Worm (Caenorhabditis elegans) whole organism, L4 larva: ENCODE results near the gene obr-3.

Experiments
- D1046.2 ChIP-seq: fragments of 200-800 bp; sonication (Bioruptor generic); IDR thresholded peaks from 2 replicates; pipeline ENCODE4 v1.3.6; 2022; ENCODE audit warnings: missing genetic modification characterization, missing compliant biosample characterization
- F10B5.3 ChIP-seq: sonication (generic microtip); optimal IDR thresholded peaks from 2 replicates; lab custom pipeline; 2016; ENCODE audit warnings: mild to moderate bottlenecking, missing genetic modification characterization, missing compliant biosample characterization
- F26F4.8 ChIP-seq: fragments of 200-800 bp; sonication (Bioruptor generic); conservative IDR thresholded peaks from 2 replicates; pipeline ENCODE4 v1.3.6; 2022; ENCODE audit warnings: missing genetic modification characterization, missing compliant biosample characterization
- T20F7.1 ChIP-seq: fragments of 200-800 bp; sonication (Bioruptor generic); optimal IDR thresholded peaks from 2 replicates; lab custom pipeline; 2018; ENCODE audit warnings: mild to moderate bottlenecking, missing genetic modification characterization, missing compliant biosample characterization
- Y75B8A.6 ChIP-seq: fragments of 200-800 bp; sonication (Bioruptor generic); IDR thresholded peaks from 2 replicates; pipeline ENCODE4 v1.3.6; 2022; ENCODE audit warnings: missing genetic modification reagents, missing genetic modification characterization, missing compliant biosample characterization
- aha-1 ChIP-seq: fragments of 150-350 bp; peaks from one replicate; lab custom pipeline; 2014; ENCODE audit warnings: missing biosample characterization, missing genetic modification characterization
- arid-1 ChIP-seq: fragments of 200-800 bp; sonication (Bioruptor generic); conservative IDR thresholded peaks from 2 replicates; pipeline ENCODE4 v1.3.6; 2022; ENCODE audit warnings: missing genetic modification reagents, missing genetic modification characterization, missing compliant biosample characterization
- attf-4 ChIP-seq: sonication (generic microtip); optimal IDR thresholded peaks from 3 replicates; lab custom pipeline; 2017; ENCODE audit warnings: missing biosample characterization, missing genetic modification characterization
- ceh-62 ChIP-seq: sonication (generic microtip); optimal IDR thresholded peaks from 2 replicates; lab custom pipeline; 2017; ENCODE audit warnings: missing biosample characterization, missing genetic modification characterization
- cey-2 ChIP-seq: sonication (generic microtip); optimal IDR thresholded peaks from 3 replicates; lab custom pipeline; 2017; ENCODE audit warnings: missing genetic modification characterization, mild to moderate bottlenecking, missing compliant biosample characterization, antibody characterized with exemption, borderline replicate concordance; ENCODE audit not compliant: insufficient read depth
- daf-12 ChIP-seq: fragments of 150-350 bp; optimal IDR thresholded peaks from 2 replicates; lab custom pipeline; 2014; ENCODE audit warnings: missing biosample characterization, missing genetic modification reagents, missing genetic modification characterization
- daf-19 ChIP-seq: fragments of 200-800 bp; sonication (Bioruptor generic); conservative IDR thresholded peaks from 2 replicates; pipeline ENCODE4 v1.3.6; 2022; ENCODE audit warnings: missing genetic modification characterization, missing compliant biosample characterization
- dpl-1 ChIP-seq: fragments of 150-350 bp; optimal IDR thresholded peaks from 2 replicates; lab custom pipeline; 2014; ENCODE audit warnings: missing biosample characterization, missing genetic modification reagents, missing genetic modification characterization
- duxl-1 ChIP-seq: sonication (generic microtip); optimal IDR thresholded peaks from 2 replicates; lab custom pipeline; 2016; ENCODE audit warnings: mild to moderate bottlenecking, missing genetic modification characterization, moderate library complexity, missing compliant biosample characterization; ENCODE audit not compliant: poor library complexity
- dve-1 ChIP-seq: sonication (generic microtip); optimal IDR thresholded peaks from 2 replicates; lab custom pipeline; 2017; ENCODE audit warnings: antibody characterized with exemption, mild to moderate bottlenecking, missing genetic modification characterization, missing compliant biosample characterization; ENCODE audit not compliant: insufficient read depth
- egl-43 ChIP-seq: fragments of 200-800 bp; sonication (Bioruptor generic); IDR thresholded peaks from 2 replicates; pipeline ENCODE4 v1.3.6; 2022; ENCODE audit warnings: missing genetic modification reagents, missing genetic modification characterization, missing compliant biosample characterization
- fkh-10 ChIP-seq: fragments of 150-350 bp; optimal IDR thresholded peaks from 2 replicates; lab custom pipeline; 2014; ENCODE audit warnings: missing biosample characterization, missing genetic modification reagents, missing genetic modification characterization
- fos-1 ChIP-seq: fragments of 150-350 bp; optimal IDR thresholded peaks from 2 replicates; lab custom pipeline; 2014; ENCODE audit warnings: missing biosample characterization, missing genetic modification characterization
- hif-1 ChIP-seq, 2 experiments: sonication (generic microtip); optimal IDR thresholded peaks; 2 replicates each; lab custom pipeline; 2016 to 2017; ENCODE audit warnings: missing compliant biosample characterization in 2 of 2, missing genetic modification characterization in 2 of 2, missing genetic modification reagents in 2 of 2, missing genotype in 2 of 2, mild to moderate bottlenecking in 1 of 2
- jun-1 ChIP-seq: fragments of 150-350 bp; optimal IDR thresholded peaks from 2 replicates; lab custom pipeline; 2014; ENCODE audit warnings: missing biosample characterization, missing genetic modification reagents, missing genetic modification characterization
- lin-15B ChIP-seq: fragments of 150-350 bp; sonication (generic microtip); optimal IDR thresholded peaks from 3 replicates; lab custom pipeline; 2014; ENCODE audit warnings: missing biosample characterization, missing genetic modification characterization
- lin-29 ChIP-seq: fragments of 200-800 bp; sonication (Bioruptor generic); IDR thresholded peaks from 2 replicates; pipeline ENCODE4 v1.3.6; 2022; ENCODE audit warnings: missing genetic modification reagents, missing genetic modification characterization, missing compliant biosample characterization
- lin-38 ChIP-seq: fragments of 200-800 bp; sonication (Bioruptor generic); IDR thresholded peaks from 2 replicates; pipeline ENCODE4 v1.3.6; 2022; ENCODE audit warnings: missing genetic modification reagents, missing genetic modification characterization, missing compliant biosample characterization
- lsy-2 ChIP-seq, 2 experiments: fragments of 150-350 bp in 1 of 2; sonication (generic microtip) in 1 of 2; optimal IDR thresholded peaks; 2 replicates each; lab custom pipeline; 2014 to 2017; ENCODE audit warnings: missing biosample characterization in 2 of 2, missing genetic modification characterization in 2 of 2
- madf-9 ChIP-seq: fragments of 200-800 bp; sonication (Bioruptor generic); conservative IDR thresholded peaks from 2 replicates; pipeline ENCODE4 v1.3.6; 2022; ENCODE audit warnings: missing genetic modification reagents, missing genetic modification characterization, missing compliant biosample characterization
- mes-2 ChIP-seq: sonication (generic microtip); optimal IDR thresholded peaks from 2 replicates; lab custom pipeline; 2016; ENCODE audit warnings: missing genotype, mild to moderate bottlenecking, missing genetic modification characterization, missing compliant biosample characterization; ENCODE audit not compliant: poor library complexity, severe bottlenecking
- nhr-102 ChIP-seq: sonication (generic microtip); optimal IDR thresholded peaks from 2 replicates; lab custom pipeline; 2016; ENCODE audit warnings: mild to moderate bottlenecking, missing genetic modification characterization, moderate library complexity, missing compliant biosample characterization
- nhr-11 ChIP-seq: fragments of 150-350 bp; optimal IDR thresholded peaks from 2 replicates; lab custom pipeline; 2014; ENCODE audit warnings: missing biosample characterization, missing genetic modification characterization
- nhr-237 ChIP-seq: sonication (generic microtip); optimal IDR thresholded peaks from 2 replicates; lab custom pipeline; 2017; ENCODE audit warnings: missing biosample characterization, missing genetic modification characterization
- nhr-25 ChIP-seq: sonication (generic microtip); optimal IDR thresholded peaks from 2 replicates; lab custom pipeline; 2017; ENCODE audit warnings: missing genetic modification characterization, mild to moderate bottlenecking, missing compliant biosample characterization, antibody characterized with exemption, moderate library complexity, borderline replicate concordance; ENCODE audit not compliant: insufficient read depth
- nhr-28 ChIP-seq: fragments of 150-350 bp; optimal IDR thresholded peaks from 2 replicates; lab custom pipeline; 2014; ENCODE audit warnings: missing biosample characterization, missing genetic modification characterization
- nhr-41 ChIP-seq: fragments of 200-800 bp; sonication (Bioruptor generic); IDR thresholded peaks from 2 replicates; pipeline ENCODE4 v1.3.6; 2022; ENCODE audit warnings: missing genetic modification reagents, missing genetic modification characterization, missing compliant biosample characterization
- nhr-77 ChIP-seq: fragments of 150-350 bp; optimal IDR thresholded peaks from 2 replicates; lab custom pipeline; 2014; ENCODE audit warnings: missing biosample characterization, missing genetic modification characterization
- pha-4 ChIP-seq, 2 experiments: fragments of 150-350 bp in 1 of 2; fragments of 200-800 bp in 1 of 2; sonication (Bioruptor generic) in 1 of 2; IDR thresholded peaks in 1 of 2; optimal IDR thresholded peaks in 1 of 2; 2 replicates each; pipeline versions ENCODE4 v1.3.6 to Lab custom; 2014 to 2022; ENCODE audit warnings: missing genetic modification characterization in 2 of 2, missing genetic modification reagents in 2 of 2, missing biosample characterization in 1 of 2, missing compliant biosample characterization in 1 of 2
- pqm-1 ChIP-seq: sonication (generic microtip); optimal IDR thresholded peaks from 2 replicates; lab custom pipeline; 2017; ENCODE audit warnings: missing biosample characterization, missing genetic modification characterization
- saeg-2 ChIP-seq: fragments of 200-800 bp; sonication (Bioruptor generic); IDR thresholded peaks from 2 replicates; pipeline ENCODE4 v1.3.6; 2022; ENCODE audit warnings: missing genetic modification reagents, missing genetic modification characterization, missing compliant biosample characterization
- sdz-12 ChIP-seq: fragments of 200-800 bp; sonication (Bioruptor generic); optimal IDR thresholded peaks from 2 replicates; lab custom pipeline; 2018; ENCODE audit warnings: mild to moderate bottlenecking, missing genetic modification characterization, missing compliant biosample characterization
- skn-1 ChIP-seq: fragments of 150-350 bp; optimal IDR thresholded peaks from 2 replicates; lab custom pipeline; 2014; ENCODE audit warnings: missing biosample characterization, missing genetic modification characterization
- spr-1 ChIP-seq: sonication (generic microtip); optimal IDR thresholded peaks from 2 replicates; lab custom pipeline; 2016; ENCODE audit warnings: mild to moderate bottlenecking, missing genetic modification characterization, missing compliant biosample characterization
- spr-3 ChIP-seq: fragments of 200-800 bp; sonication (Bioruptor generic); optimal IDR thresholded peaks from 2 replicates; lab custom pipeline; 2018; ENCODE audit warnings: mild to moderate bottlenecking, missing genetic modification characterization, missing compliant biosample characterization
- tra-1 ChIP-seq: fragments of 200-800 bp; sonication (Bioruptor generic); IDR thresholded peaks from 2 replicates; pipeline ENCODE4 v1.3.6; 2022; ENCODE audit warnings: missing genetic modification reagents, missing genetic modification characterization, missing compliant biosample characterization
- unc-39 ChIP-seq: sonication (generic microtip); optimal IDR thresholded peaks from 2 replicates; lab custom pipeline; 2017; ENCODE audit warnings: missing biosample characterization, missing genetic modification characterization
- vab-7 ChIP-seq: fragments of 200-800 bp; sonication (Bioruptor generic); IDR thresholded peaks from 2 replicates; pipeline ENCODE4 v1.3.6; 2022; ENCODE audit warnings: missing genetic modification reagents, missing genetic modification characterization, missing compliant biosample characterization
- zag-1 ChIP-seq: fragments of 150-350 bp; optimal IDR thresholded peaks from 2 replicates; lab custom pipeline; 2014; ENCODE audit warnings: missing biosample characterization, missing genetic modification characterization
- zfp-2 ChIP-seq: sonication (generic microtip); optimal IDR thresholded peaks from 2 replicates; lab custom pipeline; 2016; ENCODE audit warnings: mild to moderate bottlenecking, missing genetic modification characterization, missing compliant biosample characterization
- zfp-3 ChIP-seq: fragments of 200-800 bp; sonication (Bioruptor generic); conservative IDR thresholded peaks from 2 replicates; pipeline ENCODE4 v1.3.6; 2022; ENCODE audit warnings: missing genetic modification reagents, missing genetic modification characterization, missing compliant biosample characterization
- zip-2 ChIP-seq: fragments of 150-350 bp; optimal IDR thresholded peaks from 2 replicates; lab custom pipeline; 2014; ENCODE audit warnings: missing biosample characterization, missing genetic modification characterization

Gene obr-3

DNA sequence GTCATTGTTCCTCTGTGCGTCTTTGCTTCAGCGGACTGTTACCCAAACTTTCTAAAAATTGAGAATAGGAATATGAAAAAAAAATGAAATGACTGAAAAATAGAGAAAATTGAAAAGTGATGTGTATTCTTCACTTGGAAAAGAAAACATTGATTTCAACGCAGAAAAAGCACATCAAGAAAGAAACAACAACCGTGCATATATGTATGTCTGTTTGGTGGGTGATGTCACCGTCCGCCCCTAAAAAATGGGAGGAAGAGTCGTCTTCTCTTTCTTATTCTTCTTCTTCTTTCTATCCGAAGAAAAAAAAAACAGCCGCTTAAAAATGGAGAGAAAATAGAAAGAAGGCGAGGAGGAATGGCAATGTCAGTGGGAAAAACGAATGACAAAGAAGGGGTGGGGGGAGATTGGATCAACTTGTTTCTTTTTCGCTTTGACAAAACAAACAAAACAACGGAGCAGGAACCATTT is 39.1 kb downstream of the obr-3 start, which contains the start of gene nkb-3:
nkb-3 (minus strand) TSS at position 51 of the 471 bp plus-strand sequence.
- TF ChIP-seq lsy-2 (tag; optimal IDR thresholded peaks at IDR 0.05; lab: Kevin White, UChicago) (peak in 1 of 2 experiments; percentile 11), nhr-28 (tag; lab: Kevin White, UChicago) (no peak), dve-1 (tag; lab: Kevin White, UChicago) (peak; percentile 54), fos-1 (tag; lab: Kevin White, UChicago) (no peak), aha-1 (tag; lab: Kevin White, UChicago) (peak; percentile 33), lin-38 (GFP tag; lab: Robert Waterston, UW) (no peak), T20F7.1 (GFP tag; lab: Kevin White, UChicago) (no peak), lin-29 (no peak), spr-3 (GFP tag; lab: Kevin White, UChicago) (no peak), daf-19 (GFP tag; lab: Robert Waterston, UW) (no peak), sdz-12 (GFP tag; lab: Kevin White, UChicago) (no peak), fkh-10 (GFP tag; lab: Kevin White, UChicago) (no peak)

DNA sequence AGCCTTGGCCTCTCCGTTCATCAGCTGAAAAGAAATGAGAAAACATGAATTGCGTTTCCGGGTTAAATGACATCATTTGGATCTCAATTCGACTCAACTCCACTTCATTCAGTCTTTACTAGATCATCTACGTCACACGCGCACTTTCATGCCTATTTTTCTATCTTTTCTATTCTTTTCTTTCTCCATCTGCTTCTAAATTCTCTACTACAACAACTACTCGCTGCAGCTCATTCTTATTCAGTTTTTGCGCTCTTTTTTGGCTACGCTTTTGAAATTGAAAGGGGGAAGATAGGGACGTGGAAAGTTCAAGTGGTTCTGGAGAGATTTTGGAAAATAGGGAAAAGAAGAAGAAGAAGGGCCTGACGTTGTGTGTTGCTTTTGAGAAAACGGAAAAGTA is 41.1 kb downstream of the obr-3 start:
- no peak for TF ChIP-seq skn-1 (tag; lab: Kevin White, UChicago)
- no peak for TF ChIP-seq pqm-1 (tag; lab: Kevin White, UChicago)
- TF ChIP-seq ceh-62 (tag; lab: Kevin White, UChicago) = no peak
- TF ChIP-seq daf-12 (tag; lab: Kevin White, UChicago) = no peak
- TF ChIP-seq nhr-77 (tag; lab: Kevin White, UChicago) = no peak
- no peak for TF ChIP-seq duxl-1 (tag; lab: Kevin White, UChicago)
- no peak for TF ChIP-seq D1046.2 (GFP tag; lab: Robert Waterston, UW)
- TF ChIP-seq egl-43 = no peak
- no peak for TF ChIP-seq madf-9 (GFP tag; lab: Robert Waterston, UW)
- no peak for TF ChIP-seq attf-4 (tag; lab: Kevin White, UChicago)
- TF ChIP-seq mes-2 (tag; lab: Kevin White, UChicago) = no peak
- no peak for TF ChIP-seq lin-15B
- no peak for TF ChIP-seq aha-1 (tag; lab: Kevin White, UChicago)
- TF ChIP-seq nhr-237 (tag; lab: Kevin White, UChicago) = no peak
- TF ChIP-seq unc-39 (tag; lab: Kevin White, UChicago) = no peak
- no peak for TF ChIP-seq cey-2 (tag; lab: Kevin White, UChicago)
- 0 out of 2 replicates have a peak, but pooled peaks have one; percentile 23 for TF ChIP-seq lin-38 (GFP tag; lab: Robert Waterston, UW)
- no peak for TF ChIP-seq zag-1
- no peak for TF ChIP-seq pha-4 (GFP tag; IDR thresholded peaks at IDR 0.05; lab: Robert Waterston, UW)
- TF ChIP-seq pha-4 (tag; optimal IDR thresholded peaks at IDR 0.05; lab: Kevin White, UChicago) = no peak
- TF ChIP-seq jun-1 = no peak
- TF ChIP-seq dpl-1 (GFP tag; lab: Kevin White, UChicago) = no peak
- no peak for TF ChIP-seq sdz-12 (GFP tag; lab: Kevin White, UChicago)
- no peak for TF ChIP-seq nhr-41
- TF ChIP-seq zfp-3 (GFP tag; lab: Robert Waterston, UW) = no peak
- no peak for TF ChIP-seq lin-29
- TF ChIP-seq nhr-25 (tag; lab: Kevin White, UChicago) = no peak
- TF ChIP-seq nhr-11 (tag; lab: Kevin White, UChicago) = no peak
- TF ChIP-seq saeg-2 (GFP tag; lab: Robert Waterston, UW) = no peak
- no peak for TF ChIP-seq Y75B8A.6 (GFP tag; lab: Robert Waterston, UW)
- no peak for TF ChIP-seq vab-7
- no peak for TF ChIP-seq spr-1 (tag; lab: Kevin White, UChicago)
- no peak for TF ChIP-seq nhr-102 (tag; lab: Kevin White, UChicago)
- TF ChIP-seq arid-1 = no peak
- TF ChIP-seq zfp-2 = no peak
- TF ChIP-seq fkh-10 (GFP tag; lab: Kevin White, UChicago) = peak; percentile 96
- TF ChIP-seq F10B5.3 (tag; lab: Kevin White, UChicago) = no peak
- TF ChIP-seq lsy-2 (tag; optimal IDR thresholded peaks at IDR 0.05; lab: Kevin White, UChicago) = peak; percentile 32 to 64
- no peak for TF ChIP-seq hif-1 (tag; optimal IDR thresholded peaks at IDR 0.05; lab: Kevin White, UChicago)
- no peak for TF ChIP-seq dve-1 (tag; lab: Kevin White, UChicago)
- TF ChIP-seq F26F4.8 = no peak
- 0 out of 2 replicates have a peak, but pooled peaks have one; percentile 37 for TF ChIP-seq tra-1 (GFP tag; lab: Robert Waterston, UW)
- TF ChIP-seq zip-2 (tag; lab: Kevin White, UChicago) = no peak
